Fruit fly (Drosophila melanogaster) whole organism, pupa: ENCODE results near the gene vls.
A peak's percentile ranks its signal among the peaks of the same experiment; 100 is the strongest.

Experiments used
- CG10348 ChIP-seq: fragments of 200-800 bp; sonication (Bioruptor generic); IDR thresholded peaks from 2 replicates; pipeline ENCODE4 v1.3.6; 2022; ENCODE audit warnings: missing biosample characterization, missing genetic modification characterization
- CG12605 ChIP-seq: fragments of 200-800 bp; sonication (Bioruptor generic); IDR thresholded peaks from 2 replicates; pipeline ENCODE4 v1.3.6; 2022; ENCODE audit warnings: missing biosample characterization, missing genetic modification characterization
- CG13204 ChIP-seq: fragments of 200-800 bp; sonication (Bioruptor generic); optimal IDR thresholded peaks from 2 replicates; lab custom pipeline; 2018; ENCODE audit warnings: missing biosample characterization, mild to moderate bottlenecking, missing genetic modification characterization, moderate library complexity
- CG14655 ChIP-seq: fragments of 200-800 bp; sonication (Bioruptor generic); optimal IDR thresholded peaks from 3 replicates; lab custom pipeline; 2017; ENCODE audit warnings: mild to moderate bottlenecking, missing biosample characterization, missing genetic modification reagents, missing genetic modification characterization
- CG15710 ChIP-seq: fragments of 200-800 bp; sonication (Bioruptor generic); optimal IDR thresholded peaks from 2 replicates; lab custom pipeline; 2018; ENCODE audit warnings: missing biosample characterization, mild to moderate bottlenecking, missing genetic modification characterization, moderate library complexity
- CG17806 ChIP-seq: fragments of 200-800 bp; sonication (Bioruptor generic); optimal IDR thresholded peaks from 2 replicates; lab custom pipeline; 2018; ENCODE audit warnings: missing biosample characterization, mild to moderate bottlenecking, missing genetic modification characterization, moderate library complexity
- CG32121 ChIP-seq: fragments of 200-800 bp; sonication (Bioruptor generic); IDR thresholded peaks from 2 replicates; pipeline ENCODE4 v1.3.6; 2022; ENCODE audit warnings: missing biosample characterization, missing genetic modification characterization
- CG34367 ChIP-seq: fragments of 200-800 bp; sonication (Bioruptor generic); optimal IDR thresholded peaks from 2 replicates; lab custom pipeline; 2018; ENCODE audit warnings: missing biosample characterization, mild to moderate bottlenecking, missing genetic modification characterization
- CG4496 ChIP-seq: fragments of 200-800 bp; sonication (Bioruptor generic); IDR thresholded peaks from 3 replicates; pipeline ENCODE4 v1.3.6; 2022; ENCODE audit warnings: missing biosample characterization, missing genetic modification characterization
- CG8159 ChIP-seq: fragments of 200-800 bp; sonication (Bioruptor generic); optimal IDR thresholded peaks from 3 replicates; lab custom pipeline; 2018; ENCODE audit warnings: missing biosample characterization, mild to moderate bottlenecking, missing genetic modification characterization, moderate library complexity
- CG8301 ChIP-seq: fragments of 200-800 bp; sonication (Bioruptor generic); optimal IDR thresholded peaks from 2 replicates; lab custom pipeline; 2018; ENCODE audit warnings: missing biosample characterization, mild to moderate bottlenecking, missing genetic modification characterization
- CG9948 ChIP-seq: fragments of 200-800 bp; sonication (Bioruptor generic); optimal IDR thresholded peaks from 2 replicates; lab custom pipeline; 2018; ENCODE audit warnings: missing biosample characterization, mild to moderate bottlenecking, missing genetic modification characterization, moderate library complexity
- D1 ChIP-seq: fragments of 200-800 bp; sonication (Bioruptor generic); optimal IDR thresholded peaks from 2 replicates; lab custom pipeline; 2018; ENCODE audit warnings: missing biosample characterization, mild to moderate bottlenecking, missing genetic modification characterization, moderate library complexity
- EcR ChIP-seq: fragments of 200-800 bp; sonication (Bioruptor generic); optimal IDR thresholded peaks from 3 replicates; lab custom pipeline; 2019; ENCODE audit warnings: missing biosample characterization, missing genetic modification characterization, mild to moderate bottlenecking, moderate library complexity, missing genetic modification reagents
- Ets98B ChIP-seq: fragments of 200-800 bp; sonication (Bioruptor generic); IDR thresholded peaks from 2 replicates; pipeline ENCODE4 v1.3.6; 2022; ENCODE audit warnings: missing biosample characterization, missing genetic modification characterization
- Pif1A ChIP-seq: fragments of 200-800 bp; sonication (Bioruptor generic); optimal IDR thresholded peaks from 3 replicates; lab custom pipeline; 2016; ENCODE audit warnings: missing biosample characterization, missing genetic modification characterization
- Pif1B ChIP-seq: fragments of 200-800 bp; sonication (Bioruptor generic); optimal IDR thresholded peaks from 3 replicates; lab custom pipeline; 2016; ENCODE audit warnings: missing biosample characterization, missing genetic modification characterization
- Snoo ChIP-seq: fragments of 200-800 bp; sonication (Bioruptor generic); optimal IDR thresholded peaks from 3 replicates; lab custom pipeline; 2017; ENCODE audit warnings: missing biosample characterization, mild to moderate bottlenecking, missing genetic modification characterization, inconsistent platforms
- fd96Ca ChIP-seq: fragments of 200-800 bp; sonication (Bioruptor generic); IDR thresholded peaks from 3 replicates; pipeline ENCODE4 v1.3.6; 2022; ENCODE audit warnings: missing biosample characterization, missing genetic modification characterization
- gl ChIP-seq: fragments of 200-800 bp; sonication (Bioruptor generic); optimal IDR thresholded peaks from 2 replicates; lab custom pipeline; 2018; ENCODE audit warnings: missing biosample characterization, mild to moderate bottlenecking, missing genetic modification characterization
- rn ChIP-seq: fragments of 200-800 bp; sonication (Bioruptor generic); IDR thresholded peaks from 2 replicates; pipeline ENCODE4 v1.3.6; 2022; ENCODE audit warnings: missing biosample characterization, missing genetic modification characterization

Gene vls

DNA sequence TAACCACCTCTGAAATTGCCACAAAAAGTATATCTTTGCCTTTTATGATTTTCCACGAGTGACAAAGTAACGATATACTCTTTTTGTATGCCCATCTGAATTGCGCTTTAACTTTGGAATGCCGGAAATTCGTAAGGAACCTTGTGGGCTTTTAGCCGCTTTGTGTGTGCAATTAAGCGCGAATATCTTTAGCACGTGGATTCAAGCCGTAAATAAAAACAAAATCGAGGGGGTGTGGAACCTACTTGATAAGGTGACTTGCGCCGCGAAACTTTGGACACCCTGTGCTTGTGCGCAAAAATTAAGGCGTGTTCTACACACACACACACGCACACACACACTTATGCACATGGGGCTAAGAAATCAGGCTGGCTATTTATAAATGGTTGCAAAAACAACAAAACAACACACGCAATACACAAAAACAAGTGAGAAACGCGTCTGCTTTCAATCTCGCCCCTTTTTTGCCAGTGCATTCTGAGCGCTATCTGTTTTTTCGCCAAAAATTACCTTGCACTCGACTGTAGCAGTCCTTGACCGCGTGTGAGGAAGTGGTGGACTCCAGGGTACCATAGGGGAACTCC lies 18.7 kb upstream of the vls start:
- TF ChIP-seq Ets98B (GFP tag; lab: Robert Waterston, UW), result no peak
- TF ChIP-seq CG13204, result peak; percentile 39
- TF ChIP-seq Pif1A (GFP tag; lab: Kevin White, UChicago), result no peak
- TF ChIP-seq CG8301 (tag; lab: Kevin White, UChicago), result no peak
- no peak for TF ChIP-seq rn (GFP tag; lab: Robert Waterston, UW)
- peak; percentile 28 for TF ChIP-seq CG32121 (GFP tag; lab: Robert Waterston, UW)
- TF ChIP-seq CG15710 (tag; lab: Kevin White, UChicago), result no peak
- TF ChIP-seq CG4496 (GFP tag; lab: Robert Waterston, UW), result no peak
- TF ChIP-seq CG34367 (tag; lab: Kevin White, UChicago), result no peak
- TF ChIP-seq EcR, result no peak
- peak; percentile 64; the same call in 1 of the 2 replicates for TF ChIP-seq CG12605 (GFP tag; lab: Robert Waterston, UW)
- TF ChIP-seq CG10348 (GFP tag; lab: Robert Waterston, UW), result no peak
- TF ChIP-seq CG14655 (GFP tag; lab: Kevin White, UChicago), result no peak
- no peak for TF ChIP-seq Snoo (tag; lab: Kevin White, UChicago)
- no peak for TF ChIP-seq gl (tag; lab: Kevin White, UChicago)

- TF ChIP-seq CG8159 (tag; lab: Kevin White, UChicago) (peak; percentile 38), CG14655 (GFP tag; lab: Kevin White, UChicago) (peak; percentile 28), Ets98B (GFP tag; lab: Robert Waterston, UW) (peak; percentile 53), fd96Ca (GFP tag; lab: Robert Waterston, UW) (0 out of 3 replicates have a peak, but pooled peaks have one; percentile 21), CG4496 (GFP tag; lab: Robert Waterston, UW) (peak; percentile 68), CG17806 (tag; lab: Kevin White, UChicago) (peak; percentile 41), EcR (peak; percentile 6), D1 (tag; lab: Kevin White, UChicago) (no peak), gl (tag; lab: Kevin White, UChicago) (no peak), Pif1A (GFP tag; lab: Kevin White, UChicago) (peak; percentile 24), rn (GFP tag; lab: Robert Waterston, UW) (no peak), Snoo (tag; lab: Kevin White, UChicago) (peak; percentile 17), CG9948 (tag; lab: Kevin White, UChicago) (peak; percentile 14), CG13204 (no peak), CG10348 (GFP tag; lab: Robert Waterston, UW) (no peak), Pif1B (no peak), CG8301 (tag; lab: Kevin White, UChicago) (peak; percentile 39), CG32121 (GFP tag; lab: Robert Waterston, UW) (peak; percentile 27; the same call in 1 of the 2 replicates), CG12605 (GFP tag; lab: Robert Waterston, UW) (no peak), CG15710 (tag; lab: Kevin White, UChicago) (peak; percentile 40), CG34367 (tag; lab: Kevin White, UChicago) (peak; percentile 14)
These were observed 17.7 kb upstream of the vls start for dm6 chr2L:20082965-20083855.

DNA sequence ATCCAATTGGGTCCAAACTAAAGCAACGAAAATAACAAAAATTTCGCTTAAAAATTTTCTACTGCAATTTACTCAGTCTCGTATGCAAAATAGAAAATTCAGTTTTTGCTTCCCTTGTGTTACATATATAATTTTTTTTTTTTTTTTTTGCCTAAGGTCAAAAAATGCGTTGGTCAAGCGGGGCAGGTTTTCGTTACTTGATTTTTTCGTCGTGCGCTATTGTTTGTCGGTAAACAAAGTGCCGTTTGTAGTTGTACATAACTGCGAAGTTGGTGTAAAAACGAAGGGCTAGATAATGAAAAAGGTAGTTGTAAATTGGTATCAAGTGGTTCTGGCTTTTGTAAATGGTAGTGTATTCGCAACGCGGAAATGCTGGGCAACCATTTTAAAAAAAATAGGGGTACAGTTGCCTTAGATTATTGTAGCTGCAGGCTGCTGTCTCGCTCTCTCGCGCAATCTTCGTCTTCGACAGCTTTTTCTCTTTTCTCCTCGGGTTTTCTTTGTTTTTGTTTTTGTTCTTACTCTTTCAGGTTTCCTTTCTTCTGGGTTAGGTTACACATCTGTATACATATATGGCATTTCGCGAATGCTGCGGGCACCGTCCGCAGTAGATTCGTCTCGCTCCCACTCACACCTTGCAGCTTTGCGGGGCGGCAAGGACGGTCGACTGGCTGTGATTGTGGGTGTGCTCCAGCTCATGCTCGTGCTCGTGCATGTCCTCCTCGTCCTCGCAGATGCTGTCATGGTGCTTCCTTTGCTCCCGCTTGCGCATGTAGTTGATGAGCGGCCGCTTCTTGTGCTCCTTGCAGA lies 16.9 kb upstream of the vls start:
- TF ChIP-seq CG15710 (tag; lab: Kevin White, UChicago), result no peak
- peak; percentile 51 for TF ChIP-seq CG13204
- peak; percentile 50 for TF ChIP-seq EcR

dm6 chr2L:20080772-20081171 lies 15.3 kb upstream of the vls start:
- no peak for TF ChIP-seq CG14655 (GFP tag; lab: Kevin White, UChicago)
- 0 out of 2 replicates have a peak, but pooled peaks have one; percentile 14 for TF ChIP-seq CG32121 (GFP tag; lab: Robert Waterston, UW)
- TF ChIP-seq CG4496 (GFP tag; lab: Robert Waterston, UW), result 0 out of 3 replicates have a peak, but pooled peaks have one; percentile 24
- peak; percentile 5 for TF ChIP-seq gl (tag; lab: Kevin White, UChicago)

dm6 chr2L:20078880-20079279 lies 13.4 kb upstream of the vls start:
- TF ChIP-seq Pif1A (GFP tag; lab: Kevin White, UChicago) (peak; percentile 11), CG17806 (tag; lab: Kevin White, UChicago) (no peak)
- TF ChIP-seq, all 21 proteins: peak for 1
